Fruit fly (Drosophila melanogaster): ENCODE measurements around the gene CG10803.

CG10803 gene

dm6 chrX:3504251-3504650, 18.8 kb downstream of the CG10803 start:
- TF ChIP-seq CG17801 (GFP tag; optimal IDR thresholded peaks at IDR 0.05; ENCODE audit: partially characterized antibody): no peak

DNA sequence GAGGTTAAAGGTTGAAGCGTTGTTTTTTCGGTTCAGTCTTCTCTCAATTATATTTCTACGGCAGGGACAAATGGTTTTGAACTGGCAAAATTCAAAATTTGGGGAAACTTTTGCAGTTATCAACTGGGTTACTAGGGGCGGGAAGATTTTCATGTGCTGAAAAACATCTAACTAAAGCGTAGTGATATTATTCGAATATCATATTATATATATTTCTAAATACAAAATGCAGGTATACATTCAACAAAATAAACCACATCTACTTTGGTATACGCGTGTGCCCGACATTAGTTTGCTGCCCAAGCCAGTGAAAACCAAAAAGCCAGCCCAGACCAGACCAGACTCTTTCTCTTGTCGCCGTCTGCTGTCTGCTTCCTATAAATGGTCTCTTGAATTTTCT, 19.3 kb downstream of the CG10803 start, which contains the start of gene Gas8:
Gene Gas8 (minus strand): TSS at position 101 of the 400 bp plus-strand sequence.
- TF ChIP-seq CG17801 (GFP tag; optimal IDR thresholded peaks at IDR 0.05; ENCODE audit: partially characterized antibody): no peak

dm6 chrX:3514016-3514415, 28.6 kb downstream of the CG10803 start, which contains the start of gene CG13021:
Gene CG13021 (plus strand): TSS chrX:3514316.
- no peak for TF ChIP-seq CG17801 (GFP tag; optimal IDR thresholded peaks at IDR 0.05; ENCODE audit: partially characterized antibody)

dm6 chrX:3530696-3531095, 45.2 kb downstream of the CG10803 start:
- TF ChIP-seq CG17801 (GFP tag; optimal IDR thresholded peaks at IDR 0.05; ENCODE audit: partially characterized antibody): no peak

DNA sequence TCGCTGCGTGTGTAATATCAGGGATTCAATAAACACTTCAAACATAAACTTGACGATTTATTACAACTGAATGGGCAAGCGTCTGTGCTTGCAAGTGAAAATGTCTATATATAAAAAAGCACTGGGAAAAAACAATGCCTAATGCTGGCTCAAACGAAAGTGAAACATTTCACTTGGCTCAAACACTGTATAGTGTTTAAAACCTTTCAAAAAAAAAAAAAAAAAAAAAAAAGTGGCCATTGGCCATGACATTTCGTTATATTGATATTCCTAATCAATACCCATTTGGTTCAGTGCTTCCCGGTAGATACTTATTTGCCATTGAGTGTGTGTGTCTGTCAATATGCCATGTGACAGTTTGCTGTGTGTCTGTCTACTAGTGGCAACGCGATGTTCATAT, 53.3 kb downstream of the CG10803 start:
- TF ChIP-seq CG17801 (GFP tag; optimal IDR thresholded peaks at IDR 0.05; ENCODE audit: partially characterized antibody): no peak
